Fruit fly (Drosophila melanogaster) whole organism, embryonic: Measurements from ENCODE around the gene CG13850.

Source experiments
- Antp ChIP-seq: fragments of 200-800 bp; sonication (Bioruptor generic); optimal IDR thresholded peaks from 3 replicates; lab custom pipeline; 2016; ENCODE audit warnings: missing biosample characterization, missing genetic modification characterization
- Atf6 ChIP-seq: fragments of 200-800 bp; sonication (Bioruptor generic); IDR thresholded peaks from 2 replicates; pipeline ENCODE4 v1.3.6; 2022; ENCODE audit warnings: missing biosample characterization, missing genetic modification characterization
- CG11456 ChIP-seq: fragments of 200-800 bp; sonication (Bioruptor generic); IDR thresholded peaks from 3 replicates; pipeline ENCODE4 v1.3.6; 2022; ENCODE audit warnings: missing biosample characterization, missing genetic modification characterization
- CG12155 ChIP-seq: fragments of 200-800 bp; sonication (Bioruptor generic); optimal IDR thresholded peaks from 3 replicates; lab custom pipeline; 2016; ENCODE audit warnings: missing biosample characterization, missing genetic modification characterization
- CG13123 ChIP-seq: fragments of 200-800 bp; sonication (Bioruptor generic); optimal IDR thresholded peaks from 2 replicates; lab custom pipeline; 2016; ENCODE audit warnings: missing biosample characterization, missing genetic modification characterization
- CG13894 ChIP-seq: fragments of 200-800 bp; sonication (Bioruptor generic); optimal IDR thresholded peaks from 3 replicates; lab custom pipeline; 2018; ENCODE audit warnings: missing biosample characterization, mild to moderate bottlenecking, missing genetic modification characterization, moderate library complexity
- CG14014 ChIP-seq: fragments of 200-800 bp; sonication (Bioruptor generic); IDR thresholded peaks from 2 replicates; pipeline ENCODE4 v1.3.6; 2022; ENCODE audit warnings: missing biosample characterization, missing genetic modification characterization
- CG18262 ChIP-seq: fragments of 200-800 bp; optimal IDR thresholded peaks from 3 replicates; lab custom pipeline; 2019; ENCODE audit warnings: missing biosample characterization, mild to moderate bottlenecking, missing genetic modification characterization, moderate library complexity
- CG1832 ChIP-seq: fragments of 200-800 bp; sonication (Bioruptor generic); optimal IDR thresholded peaks from 2 replicates; lab custom pipeline; 2017; ENCODE audit warnings: missing biosample characterization, mild to moderate bottlenecking, missing genetic modification characterization, inconsistent platforms
- CG34224 ChIP-seq: fragments of 200-800 bp; sonication (Bioruptor generic); IDR thresholded peaks from 3 replicates; pipeline ENCODE4 v1.3.6; 2022; ENCODE audit warnings: missing biosample characterization, missing genetic modification characterization; ENCODE audit not compliant: partially characterized antibody
- CG4617 ChIP-seq: fragments of 200-800 bp; sonication (Bioruptor generic); optimal IDR thresholded peaks from 3 replicates; lab custom pipeline; 2016; ENCODE audit warnings: missing biosample characterization, missing genetic modification characterization, borderline replicate concordance
- CG5245 ChIP-seq: fragments of 200-800 bp; sonication (Bioruptor generic); optimal IDR thresholded peaks from 3 replicates; lab custom pipeline; 2016; ENCODE audit warnings: missing biosample characterization, missing genetic modification characterization
- CG7271 ChIP-seq: fragments of 200-800 bp; sonication (Bioruptor generic); optimal IDR thresholded peaks from 2 replicates; lab custom pipeline; 2018; ENCODE audit warnings: missing biosample characterization, mild to moderate bottlenecking, missing genetic modification characterization, moderate library complexity
- E2f2 ChIP-seq: fragments of 200-800 bp; sonication (Bioruptor generic); IDR thresholded peaks from 2 replicates; pipeline ENCODE4 v1.3.6; 2022; ENCODE audit warnings: missing biosample characterization, missing genetic modification characterization
- HmgZ ChIP-seq: fragments of 200-800 bp; sonication (Bioruptor generic); optimal IDR thresholded peaks from 2 replicates; lab custom pipeline; 2018; ENCODE audit warnings: missing biosample characterization, mild to moderate bottlenecking, missing genetic modification characterization
- Hmr ChIP-seq: fragments of 200-800 bp; sonication (Bioruptor generic); optimal IDR thresholded peaks from 3 replicates; lab custom pipeline; 2017; ENCODE audit warnings: mild to moderate bottlenecking, missing biosample characterization, missing genetic modification reagents, missing genetic modification characterization
- Jarid2 ChIP-seq: fragments of 200-800 bp; sonication (Bioruptor generic); optimal IDR thresholded peaks from 3 replicates; lab custom pipeline; 2017; ENCODE audit warnings: mild to moderate bottlenecking, missing biosample characterization, missing genetic modification reagents, missing genetic modification characterization
- MTF-1 ChIP-seq: fragments of 200-800 bp; sonication (Bioruptor generic); optimal IDR thresholded peaks from 2 replicates; lab custom pipeline; 2018; ENCODE audit warnings: missing biosample characterization, mild to moderate bottlenecking, missing genetic modification characterization, borderline replicate concordance
- NC2α ChIP-seq: fragments of 200-800 bp; sonication (Bioruptor generic); optimal IDR thresholded peaks from 2 replicates; lab custom pipeline; 2016; ENCODE audit warnings: missing biosample characterization, missing genetic modification characterization
- NFAT ChIP-seq: fragments of 200-800 bp; sonication (Bioruptor generic); IDR thresholded peaks from 2 replicates; pipeline ENCODE4 v1.3.6; 2022; ENCODE audit warnings: missing biosample characterization, missing genetic modification characterization
- Pdp1 ChIP-seq, 2 experiments: fragments of 200-800 bp; sonication (Bioruptor generic); optimal IDR thresholded peaks; 3 replicates each; lab custom pipeline; 2016; ENCODE audit warnings: missing biosample characterization in 2 of 2, missing genetic modification characterization in 2 of 2, mild to moderate bottlenecking in 1 of 2, moderate library complexity in 1 of 2
- Six4 ChIP-seq: fragments of 200-800 bp; sonication (Bioruptor generic); optimal IDR thresholded peaks from 2 replicates; lab custom pipeline; 2016; ENCODE audit warnings: missing biosample characterization, missing genetic modification characterization
- TFAM ChIP-seq: fragments of 200-800 bp; sonication (Bioruptor generic); optimal IDR thresholded peaks from 2 replicates; lab custom pipeline; 2017; ENCODE audit warnings: missing biosample characterization, missing genetic modification characterization, inconsistent platforms
- amos ChIP-seq: fragments of 200-800 bp; sonication (Bioruptor generic); IDR thresholded peaks from 2 replicates; pipeline ENCODE4 v1.3.6; 2022; ENCODE audit warnings: missing biosample characterization, missing genetic modification characterization; ENCODE audit not compliant: partially characterized antibody
- ash1 ChIP-seq: fragments of 200-800 bp; sonication (Bioruptor generic); optimal IDR thresholded peaks from 2 replicates; lab custom pipeline; 2018; ENCODE audit warnings: missing biosample characterization, mild to moderate bottlenecking, missing genetic modification characterization
- az2 ChIP-seq: fragments of 200-800 bp; sonication (Bioruptor generic); optimal IDR thresholded peaks from 3 replicates; lab custom pipeline; 2016; ENCODE audit warnings: missing biosample characterization, missing genetic modification characterization
- caup ChIP-seq: fragments of 200-800 bp; sonication (Bioruptor generic); optimal IDR thresholded peaks from 3 replicates; lab custom pipeline; 2017; ENCODE audit warnings: missing biosample characterization, mild to moderate bottlenecking, missing genetic modification characterization, moderate library complexity; ENCODE audit not compliant: severe bottlenecking
- cg ChIP-seq: fragments of 200-800 bp; sonication (Bioruptor generic); optimal IDR thresholded peaks from 3 replicates; lab custom pipeline; 2019; ENCODE audit warnings: missing biosample characterization, mild to moderate bottlenecking, missing genetic modification characterization, moderate library complexity
- crc ChIP-seq: fragments of 200-800 bp; sonication (Bioruptor generic); optimal IDR thresholded peaks from 2 replicates; lab custom pipeline; 2016; ENCODE audit warnings: missing biosample characterization, missing genetic modification characterization
- crp ChIP-seq, 2 experiments: fragments of 200-800 bp; sonication (Bioruptor generic); optimal IDR thresholded peaks; 2 replicates in 1 of 2; 3 replicates in 1 of 2; lab custom pipeline; 2017; ENCODE audit warnings: missing biosample characterization in 2 of 2, missing genetic modification characterization in 2 of 2, mild to moderate bottlenecking in 1 of 2, moderate library complexity in 1 of 2
- dysf ChIP-seq: fragments of 200-800 bp; sonication (Bioruptor generic); IDR thresholded peaks from 3 replicates; pipeline ENCODE4 v1.3.6; 2022; ENCODE audit warnings: missing biosample characterization, missing genetic modification characterization
- ems ChIP-seq: fragments of 200-800 bp; sonication (Bioruptor generic); optimal IDR thresholded peaks from 3 replicates; lab custom pipeline; 2016; ENCODE audit warnings: missing biosample characterization, missing genetic modification characterization
- eyg ChIP-seq: fragments of 200-800 bp; sonication (Bioruptor generic); optimal IDR thresholded peaks from 3 replicates; lab custom pipeline; 2016; ENCODE audit warnings: missing biosample characterization, missing genetic modification characterization
- fd102C ChIP-seq: fragments of 200-800 bp; sonication (Bioruptor generic); optimal IDR thresholded peaks from 2 replicates; lab custom pipeline; 2018; ENCODE audit warnings: missing biosample characterization, mild to moderate bottlenecking, missing genetic modification characterization, moderate library complexity
- gro ChIP-seq: fragments of 200-800 bp; sonication (Bioruptor generic); optimal IDR thresholded peaks from 2 replicates; lab custom pipeline; 2016; ENCODE audit warnings: missing biosample characterization, missing genetic modification characterization
- ind ChIP-seq: fragments of 200-800 bp; sonication (Bioruptor generic); optimal IDR thresholded peaks from 3 replicates; lab custom pipeline; 2016; ENCODE audit warnings: missing biosample characterization, missing genetic modification characterization
- jumu ChIP-seq: fragments of 200-800 bp; sonication (Bioruptor generic); optimal IDR thresholded peaks from 3 replicates; lab custom pipeline; 2016; ENCODE audit warnings: missing biosample characterization, missing genetic modification characterization
- lilli ChIP-seq: fragments of 200-800 bp; sonication (Bioruptor generic); optimal IDR thresholded peaks from 3 replicates; lab custom pipeline; 2016; ENCODE audit warnings: missing biosample characterization, missing genetic modification characterization
- lola ChIP-seq, 3 experiments: fragments of >200 bp in 2 of 3; fragments of 200-800 bp in 1 of 3; sonication (Bioruptor generic) in 1 of 3; optimal IDR thresholded peaks; 2 replicates each; lab custom pipeline; 2017 to 2019; ENCODE audit warnings: missing biosample characterization in 3 of 3, missing genetic modification characterization in 3 of 3, mild to moderate bottlenecking in 1 of 3, moderate library complexity in 1 of 3
- mam ChIP-seq: fragments of 200-800 bp; sonication (Bioruptor generic); optimal IDR thresholded peaks from 3 replicates; lab custom pipeline; 2016; ENCODE audit warnings: missing biosample characterization, missing genetic modification characterization
- mirr ChIP-seq: fragments of 200-800 bp; sonication (Bioruptor generic); optimal IDR thresholded peaks from 3 replicates; lab custom pipeline; 2018; ENCODE audit warnings: missing biosample characterization, mild to moderate bottlenecking, missing genetic modification characterization
- org-1 ChIP-seq: fragments of 200-800 bp; sonication (Bioruptor generic); optimal IDR thresholded peaks from 2 replicates; lab custom pipeline; 2017; ENCODE audit warnings: missing biosample characterization, missing genetic modification characterization
- pnt ChIP-seq: fragments of 200-800 bp; sonication (Bioruptor generic); optimal IDR thresholded peaks from 3 replicates; lab custom pipeline; 2016; ENCODE audit warnings: missing biosample characterization, missing genetic modification characterization
- pum ChIP-seq: fragments of 200-800 bp; sonication (Bioruptor generic); optimal IDR thresholded peaks from 2 replicates; lab custom pipeline; 2016; ENCODE audit warnings: missing biosample characterization, missing genetic modification characterization
- repo ChIP-seq: fragments of 200-800 bp; sonication (Bioruptor generic); optimal IDR thresholded peaks from 2 replicates; lab custom pipeline; 2016; ENCODE audit warnings: missing biosample characterization, missing genetic modification characterization
- sob ChIP-seq: fragments of 200-800 bp; sonication (Bioruptor generic); IDR thresholded peaks from 2 replicates; pipeline ENCODE4 v1.3.6; 2022; ENCODE audit warnings: missing biosample characterization, missing genetic modification characterization
- sr ChIP-seq: fragments of 200-800 bp; sonication (Bioruptor generic); IDR thresholded peaks from 3 replicates; pipeline ENCODE4 v1.3.6; 2022; ENCODE audit warnings: missing biosample characterization, missing genetic modification characterization
- zen ChIP-seq: fragments of 200-800 bp; sonication (Bioruptor generic); optimal IDR thresholded peaks from 3 replicates; lab custom pipeline; 2018; ENCODE audit warnings: missing biosample characterization, mild to moderate bottlenecking, missing genetic modification characterization, moderate library complexity

Gene CG13850

DNA sequence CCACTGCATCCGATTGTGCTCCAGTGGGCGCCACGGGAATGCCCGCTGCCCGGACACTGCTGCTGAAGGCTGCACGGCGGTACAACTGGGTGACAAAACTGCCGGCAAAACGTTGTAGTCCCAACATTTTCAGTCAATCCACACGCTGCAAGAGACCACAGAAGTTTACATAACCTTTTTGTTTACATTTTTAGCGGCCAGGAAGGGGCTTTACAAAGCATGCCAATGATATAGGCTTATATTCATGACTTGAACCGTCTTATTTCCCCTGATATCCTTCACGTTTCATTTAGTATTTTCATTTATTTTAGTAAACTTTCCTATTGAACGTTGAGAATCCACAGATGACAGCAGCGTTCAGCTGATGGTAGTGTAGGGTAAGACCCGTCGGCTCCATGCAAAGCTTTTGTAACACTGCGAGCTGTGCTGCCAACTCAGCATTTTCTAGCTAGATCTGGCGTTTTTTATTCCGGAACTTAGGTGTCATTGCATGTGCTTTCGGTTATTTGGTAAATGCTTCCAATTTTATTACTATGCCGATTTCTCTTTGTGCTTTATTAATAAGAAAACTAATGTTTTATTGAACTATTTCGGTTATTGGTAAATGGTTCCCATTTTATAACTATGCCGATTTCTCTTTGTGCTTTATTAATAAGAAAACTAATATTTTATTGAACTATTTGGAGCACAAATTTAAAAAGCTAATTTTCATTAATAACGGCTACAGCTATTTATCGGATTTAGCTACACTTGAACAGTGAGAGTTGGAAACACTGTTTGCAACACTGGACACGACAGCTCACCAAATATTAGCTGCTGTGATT lies at the start of gene CG13850, which contains the start of gene lqfR (continued):
- peak; percentile 77 for TF ChIP-seq CG12155 (GFP tag; lab: Kevin White, UChicago)
- TF ChIP-seq Hmr (GFP tag; lab: Kevin White, UChicago) = peak; percentile 80
- TF ChIP-seq sob (GFP tag; lab: Robert Waterston, UW) = peak; percentile 82
- TF ChIP-seq Pdp1 (GFP tag; optimal IDR thresholded peaks at IDR 0.05; lab: Kevin White, UChicago) = peak; percentile 80 to 90
- TF ChIP-seq CG5245 (GFP tag; lab: Kevin White, UChicago) = peak; percentile 65
- peak; percentile 78 for TF ChIP-seq ind (GFP tag; lab: Kevin White, UChicago)
- no peak for TF ChIP-seq TFAM (GFP tag; lab: Kevin White, UChicago)
- TF ChIP-seq repo (GFP tag; lab: Kevin White, UChicago) = peak; percentile 70
- no peak for TF ChIP-seq mirr
- peak; percentile 75; the same call in 2 of the 3 replicates for TF ChIP-seq dysf (GFP tag; lab: Robert Waterston, UW)
- peak; percentile 78 for TF ChIP-seq pum
- TF ChIP-seq eyg (GFP tag; lab: Kevin White, UChicago) = peak; percentile 39
- TF ChIP-seq NFAT (GFP tag; lab: Robert Waterston, UW) = peak; percentile 69
- peak; percentile 81 for TF ChIP-seq jumu (GFP tag; lab: Kevin White, UChicago)
- peak; percentile 67 for TF ChIP-seq HmgZ (tag; lab: Kevin White, UChicago)
- peak in 1 of 3 experiments; percentile 73 for TF ChIP-seq lola (GFP tag; optimal IDR thresholded peaks at IDR 0.05; lab: Kevin White, UChicago)
- no peak for TF ChIP-seq cg (GFP tag; lab: Kevin White, UChicago)
- TF ChIP-seq mam (GFP tag; lab: Kevin White, UChicago) = peak; percentile 85
- no peak for TF ChIP-seq CG13894 (tag; lab: Kevin White, UChicago)
- TF ChIP-seq MTF-1 = no peak
- TF ChIP-seq CG4617 = peak; percentile 40
- peak; percentile 21 to 84 for TF ChIP-seq crp (GFP tag; optimal IDR thresholded peaks at IDR 0.05; lab: Kevin White, UChicago)
- TF ChIP-seq lilli = peak; percentile 84
- peak; percentile 69 for TF ChIP-seq Six4
- peak; percentile 76 for TF ChIP-seq CG18262
- peak; percentile 36 for TF ChIP-seq NC2α (GFP tag; lab: Kevin White, UChicago)
- no peak for TF ChIP-seq Jarid2 (GFP tag; lab: Kevin White, UChicago)
- peak; percentile 45 for TF ChIP-seq org-1 (GFP tag; lab: Kevin White, UChicago)
- no peak for TF ChIP-seq amos (GFP tag; lab: Robert Waterston, UW)
- peak; percentile 80 for TF ChIP-seq caup (GFP tag; lab: Kevin White, UChicago)
- peak; percentile 61 for TF ChIP-seq pnt (GFP tag; lab: Kevin White, UChicago)
- peak; percentile 56 for TF ChIP-seq crc (GFP tag; lab: Kevin White, UChicago)
- no peak for TF ChIP-seq Atf6 (GFP tag; lab: Robert Waterston, UW)
- no peak for TF ChIP-seq CG14014 (GFP tag; lab: Robert Waterston, UW)
- no peak for TF ChIP-seq ash1 (GFP tag; lab: Kevin White, UChicago)
- TF ChIP-seq gro (GFP tag; lab: Kevin White, UChicago) = peak; percentile 48
- TF ChIP-seq E2f2 (GFP tag; lab: Robert Waterston, UW) = no peak
- no peak for TF ChIP-seq CG7271
- TF ChIP-seq ems (GFP tag; lab: Kevin White, UChicago) = peak; percentile 80
- TF ChIP-seq CG1832 = no peak
- TF ChIP-seq CG13123 (GFP tag; lab: Kevin White, UChicago) = peak; percentile 63
- TF ChIP-seq az2 = peak; percentile 71
- peak; percentile 29 for TF ChIP-seq zen (tag; lab: Kevin White, UChicago)
- peak; percentile 65 for TF ChIP-seq CG11456 (GFP tag; lab: Robert Waterston, UW)
- no peak for TF ChIP-seq fd102C
- no peak; the same call in 2 of the 3 replicates for TF ChIP-seq CG34224 (GFP tag; lab: Robert Waterston, UW)
- peak; percentile 69 for TF ChIP-seq Antp (GFP tag; lab: Kevin White, UChicago)
- TF ChIP-seq sr = no peak
